Worm (Caenorhabditis elegans) whole organism, early embryonic: ENCODE results near the gene F48E3.9.

Experiments
- B0310.2 ChIP-seq: sonication (generic microtip); optimal IDR thresholded peaks from 2 replicates; lab custom pipeline; 2016; ENCODE audit warnings: mild to moderate bottlenecking, missing genetic modification characterization, missing compliant biosample characterization
- F13C5.2 ChIP-seq: sonication (generic microtip); optimal IDR thresholded peaks from 2 replicates; lab custom pipeline; 2017; ENCODE audit warnings: mild to moderate bottlenecking, missing genetic modification characterization, inconsistent platforms, missing compliant biosample characterization
- aly-1 ChIP-seq: sonication (generic microtip); optimal IDR thresholded peaks from 2 replicates; lab custom pipeline; 2016; ENCODE audit warnings: missing genetic modification characterization, missing compliant biosample characterization
- ama-1 ChIP-seq: fragments of 150-350 bp; optimal IDR thresholded peaks from 2 replicates; lab custom pipeline; 2014
- ceh-13 ChIP-seq: fragments of 200-800 bp; sonication (Bioruptor generic); optimal IDR thresholded peaks from 2 replicates; lab custom pipeline; 2018; ENCODE audit warnings: mild to moderate bottlenecking, missing genetic modification characterization, missing compliant biosample characterization
- ceh-36 ChIP-seq: sonication (generic microtip); optimal IDR thresholded peaks from 2 replicates; lab custom pipeline; 2016; ENCODE audit warnings: missing genetic modification characterization, inconsistent platforms, missing compliant biosample characterization
- ets-7 ChIP-seq: sonication (generic microtip); optimal IDR thresholded peaks from 2 replicates; lab custom pipeline; 2016; ENCODE audit warnings: missing genotype, missing genetic modification characterization, missing compliant biosample characterization
- flt-1 ChIP-seq: fragments of 200-800 bp; sonication (Bioruptor generic); IDR thresholded peaks from 2 replicates; pipeline ENCODE4 v1.3.6; 2022; ENCODE audit warnings: missing genetic modification characterization, missing compliant biosample characterization
- hmbx-1 ChIP-seq: sonication (generic microtip); optimal IDR thresholded peaks from 2 replicates; lab custom pipeline; 2016; ENCODE audit warnings: mild to moderate bottlenecking, missing genetic modification characterization, missing compliant biosample characterization
- hmg-4 ChIP-seq: fragments of 200-800 bp; sonication (Bioruptor generic); optimal IDR thresholded peaks from 2 replicates; lab custom pipeline; 2018; ENCODE audit warnings: mild to moderate bottlenecking, missing genetic modification characterization, missing compliant biosample characterization
- hnd-1 ChIP-seq: sonication (generic microtip); optimal IDR thresholded peaks from 2 replicates; lab custom pipeline; 2016; ENCODE audit warnings: missing genetic modification characterization, missing compliant biosample characterization
- pes-1 ChIP-seq: fragments of 200-800 bp; sonication (Bioruptor generic); IDR thresholded peaks from 2 replicates; pipeline ENCODE4 v1.3.6; 2022; ENCODE audit warnings: missing genetic modification reagents, missing genetic modification characterization, missing compliant biosample characterization
- scrt-1 ChIP-seq: fragments of 200-800 bp; sonication (Bioruptor generic); IDR thresholded peaks from 2 replicates; pipeline ENCODE4 v1.3.6; 2022; ENCODE audit warnings: missing genetic modification characterization, missing compliant biosample characterization
- sea-1 ChIP-seq: fragments of 200-800 bp; sonication (Bioruptor generic); conservative IDR thresholded peaks from 2 replicates; pipeline ENCODE4 v1.3.6; 2022; ENCODE audit warnings: missing genetic modification characterization, missing compliant biosample characterization
- tbx-11 ChIP-seq: fragments of 200-800 bp; sonication (Bioruptor generic); IDR thresholded peaks from 2 replicates; pipeline ENCODE4 v1.3.6; 2022; ENCODE audit warnings: missing genetic modification characterization, missing compliant biosample characterization
- tbx-37 ChIP-seq: fragments of 200-800 bp; sonication (Bioruptor generic); conservative IDR thresholded peaks from 2 replicates; pipeline ENCODE4 v1.3.6; 2022; ENCODE audit warnings: missing genetic modification reagents, missing genetic modification characterization, missing compliant biosample characterization
- tra-4 ChIP-seq: sonication (generic microtip); optimal IDR thresholded peaks from 2 replicates; lab custom pipeline; 2017; ENCODE audit warnings: missing genetic modification characterization, missing compliant biosample characterization

F48E3.9 gene

ce11 chrX:7466682-7467081 lies 14.2 kb upstream of the F48E3.9 start:
- no peak for TF ChIP-seq B0310.2
- TF ChIP-seq ceh-36, result no peak
- TF ChIP-seq tbx-11 (GFP tag; lab: Robert Waterston, UW), result no peak
- TF ChIP-seq pes-1 (GFP tag; lab: Robert Waterston, UW), result no peak
- no peak for TF ChIP-seq hnd-1 (tag; lab: Kevin White, UChicago)
- no peak for TF ChIP-seq hmg-4 (GFP tag; lab: Kevin White, UChicago)
- no peak for TF ChIP-seq ama-1 (lab: Kevin White, UChicago)
- TF ChIP-seq F13C5.2 (tag; lab: Kevin White, UChicago), result no peak

DNA sequence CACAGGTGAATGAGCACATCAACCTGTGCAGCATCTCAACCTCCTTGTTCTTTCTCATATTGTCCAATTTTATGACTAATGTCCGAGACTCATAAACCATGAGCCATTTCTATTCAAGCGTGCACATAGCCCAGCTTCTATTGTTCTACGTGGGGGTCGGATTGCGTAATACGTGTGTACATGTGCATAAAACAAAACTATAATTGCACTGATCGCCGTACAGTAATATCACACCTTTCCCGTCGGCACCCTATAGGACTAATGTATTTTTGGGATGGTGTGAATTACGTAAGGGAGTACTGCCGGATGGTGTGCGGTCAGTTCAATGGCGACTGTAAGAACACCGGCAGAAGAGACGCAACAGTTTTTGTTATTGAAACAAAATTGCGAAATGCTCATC lies 10.9 kb upstream of the F48E3.9 start:
- TF ChIP-seq pes-1 (GFP tag; lab: Robert Waterston, UW), result peak; percentile 16; the same call in 1 of the 2 replicates
- no peak for TF ChIP-seq F13C5.2 (tag; lab: Kevin White, UChicago)

ce11 chrX:7474968-7475433 lies 5.9 kb upstream of the F48E3.9 start, which contains the start of gene coh-1:
Gene coh-1, minus strand, starts transcription at chrX:7475018.
- TF ChIP-seq F13C5.2 (tag; lab: Kevin White, UChicago) (peak; percentile 40), B0310.2 (no peak)

DNA sequence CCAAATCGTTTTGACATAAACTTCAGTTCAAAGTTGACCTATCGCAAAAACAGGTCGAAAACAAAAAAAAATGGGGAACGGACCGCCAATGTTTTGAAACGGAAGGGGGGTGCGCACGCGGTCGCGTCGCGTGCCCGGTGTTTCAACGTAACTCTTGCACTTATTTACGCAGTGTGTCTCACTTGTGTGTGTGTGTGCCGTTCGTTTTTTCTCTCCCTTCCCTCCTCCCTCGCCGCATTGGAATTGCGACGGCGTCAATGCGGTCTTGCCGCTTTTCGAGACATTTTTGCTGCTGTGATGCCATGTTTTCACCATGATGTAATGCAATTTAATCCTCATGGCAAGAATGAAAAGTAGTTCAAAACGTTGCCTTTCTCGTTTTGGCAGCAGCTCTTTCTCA lies 2.4 kb upstream of the F48E3.9 start:
- TF ChIP-seq ama-1 (lab: Kevin White, UChicago) (no peak), ets-7 (tag; lab: Kevin White, UChicago) (peak; percentile 61), ceh-13 (no peak), ceh-36 (peak; percentile 28), tbx-11 (GFP tag; lab: Robert Waterston, UW) (0 out of 2 replicates have a peak, but pooled peaks have one; percentile 46), tra-4 (tag; lab: Kevin White, UChicago) (no peak), hmg-4 (GFP tag; lab: Kevin White, UChicago) (peak; percentile 39), tbx-37 (GFP tag; lab: Robert Waterston, UW) (no peak)

- TF ChIP-seq sea-1 (GFP tag; lab: Robert Waterston, UW) (no peak), aly-1 (tag; lab: Kevin White, UChicago) (no peak)
These were observed 1.9 kb upstream of the F48E3.9 start, which contains the start of gene mek-1 for ce11 chrX:7478948-7479347. Gene mek-1, plus strand, starts transcription at chrX:7479248.

DNA sequence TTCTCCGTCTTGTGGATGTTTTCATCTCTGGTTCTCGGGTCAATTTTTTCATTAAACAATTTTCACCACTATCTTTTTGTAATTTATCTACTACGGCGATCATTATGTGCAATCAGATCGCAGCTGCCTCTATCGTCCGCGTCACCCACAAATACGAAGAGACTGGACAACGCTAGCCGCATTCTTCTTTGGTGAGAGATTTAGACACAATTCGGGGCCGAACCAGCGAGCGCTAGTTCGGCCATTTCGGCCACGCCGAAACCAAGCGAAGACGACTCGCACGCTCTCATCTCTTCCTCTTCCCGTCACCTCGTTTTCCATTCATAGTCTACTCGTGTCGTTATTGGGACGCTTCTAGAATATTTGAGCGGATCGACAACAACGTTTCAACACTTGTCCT lies 4.9 kb downstream of the F48E3.9 start, which contains the start of gene gly-12:
Gene gly-12 (plus strand): TSS at position 117 of the 400 bp plus-strand sequence.
- TF ChIP-seq tbx-37 (GFP tag; lab: Robert Waterston, UW), result no peak
- TF ChIP-seq ceh-36, result no peak
- TF ChIP-seq scrt-1 (GFP tag; lab: Robert Waterston, UW), result no peak
- TF ChIP-seq sea-1 (GFP tag; lab: Robert Waterston, UW), result no peak
- TF ChIP-seq aly-1 (tag; lab: Kevin White, UChicago), result peak; percentile 17
- TF ChIP-seq tbx-11 (GFP tag; lab: Robert Waterston, UW), result no peak
- peak; percentile 69 for TF ChIP-seq hmg-4 (GFP tag; lab: Kevin White, UChicago)
- no peak for TF ChIP-seq ceh-13

ce11 chrX:7491521-7491920 lies 10.7 kb downstream of the F48E3.9 start:
- TF ChIP-seq hmg-4 (GFP tag; lab: Kevin White, UChicago), result no peak
- TF ChIP-seq tra-4 (tag; lab: Kevin White, UChicago), result no peak
- no peak for TF ChIP-seq ets-7 (tag; lab: Kevin White, UChicago)
- no peak for TF ChIP-seq aly-1 (tag; lab: Kevin White, UChicago)
- TF ChIP-seq ceh-13, result no peak
- no peak for TF ChIP-seq tbx-11 (GFP tag; lab: Robert Waterston, UW)

ce11 chrX:7493020-7493419 lies 12.2 kb downstream of the F48E3.9 start, which contains the start of gene F48E3.2:
Gene F48E3.2, minus strand, starts transcription at chrX:7493120.
- TF ChIP-seq hnd-1 (tag; lab: Kevin White, UChicago), result no peak
- no peak for TF ChIP-seq hmg-4 (GFP tag; lab: Kevin White, UChicago)

DNA sequence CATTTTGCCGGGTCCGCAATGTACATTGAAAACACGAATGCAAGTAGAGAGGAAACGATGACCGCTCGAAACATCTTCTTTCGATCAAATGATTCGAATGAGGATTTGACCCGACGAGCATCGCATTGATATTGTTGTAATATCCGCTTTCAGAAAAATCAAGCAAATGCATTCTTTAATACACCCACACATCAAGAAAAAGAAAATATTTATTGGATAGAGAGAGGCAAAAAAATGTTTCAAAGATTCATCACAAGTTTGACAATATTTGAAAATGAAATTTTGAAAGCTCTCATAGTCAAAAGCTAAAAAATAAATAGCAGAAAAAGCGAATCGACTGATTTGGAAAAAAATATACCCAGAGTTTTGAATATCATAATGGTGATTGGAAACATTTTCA lies 14.6 kb downstream of the F48E3.9 start, which contains the start of gene try-14:
Gene try-14 (minus strand): TSS at position 101 of the 400 bp plus-strand sequence.
- TF ChIP-seq scrt-1 (GFP tag; lab: Robert Waterston, UW), result no peak
- TF ChIP-seq tbx-37 (GFP tag; lab: Robert Waterston, UW), result no peak
- no peak for TF ChIP-seq hmbx-1
- no peak for TF ChIP-seq F13C5.2 (tag; lab: Kevin White, UChicago)
- no peak for TF ChIP-seq ceh-36
- no peak for TF ChIP-seq ama-1 (lab: Kevin White, UChicago)
- no peak for TF ChIP-seq hnd-1 (tag; lab: Kevin White, UChicago)
- no peak for TF ChIP-seq B0310.2
- TF ChIP-seq ceh-13, result no peak
- TF ChIP-seq pes-1 (GFP tag; lab: Robert Waterston, UW), result no peak
- TF ChIP-seq tra-4 (tag; lab: Kevin White, UChicago), result no peak
- no peak for TF ChIP-seq flt-1 (GFP tag; lab: Robert Waterston, UW)
